Worm (Caenorhabditis elegans) whole organism, L4 larva: ENCODE measurements around the gene nlp-27.

Source experiments
- F37D6.2 ChIP-seq: sonication (generic microtip); optimal IDR thresholded peaks from 2 replicates; lab custom pipeline; 2016; ENCODE audit warnings: mild to moderate bottlenecking, missing genetic modification characterization, missing compliant biosample characterization
- F44E2.7 ChIP-seq: fragments of 200-800 bp; sonication (Bioruptor generic); IDR thresholded peaks from 2 replicates; pipeline ENCODE4 v2.1.2; 2022; ENCODE audit warnings: missing genetic modification characterization, missing compliant biosample characterization
- R02D3.7 ChIP-seq: fragments of 150-350 bp; sonication (generic microtip); optimal IDR thresholded peaks from 3 replicates; lab custom pipeline; 2014; ENCODE audit warnings: missing biosample characterization, missing genetic modification characterization
- T20F7.1 ChIP-seq: fragments of 200-800 bp; sonication (Bioruptor generic); optimal IDR thresholded peaks from 2 replicates; lab custom pipeline; 2018; ENCODE audit warnings: mild to moderate bottlenecking, missing genetic modification characterization, missing compliant biosample characterization
- T26A8.4 ChIP-seq: fragments of 200-800 bp; sonication (Bioruptor generic); IDR thresholded peaks from 2 replicates; pipeline ENCODE4 v1.3.6; 2022; ENCODE audit warnings: missing genetic modification characterization, missing compliant biosample characterization
- Y105C5A.15 ChIP-seq: fragments of 200-800 bp; sonication (Bioruptor generic); IDR thresholded peaks from 2 replicates; pipeline ENCODE4 v1.3.6; 2022; ENCODE audit warnings: missing genetic modification characterization, missing compliant biosample characterization
- Y75B8A.6 ChIP-seq: fragments of 200-800 bp; sonication (Bioruptor generic); IDR thresholded peaks from 2 replicates; pipeline ENCODE4 v1.3.6; 2022; ENCODE audit warnings: missing genetic modification reagents, missing genetic modification characterization, missing compliant biosample characterization
- ama-1 ChIP-seq: fragments of 150-350 bp; optimal IDR thresholded peaks from 2 replicates; lab custom pipeline; 2014; ENCODE audit warnings: inconsistent platforms, mixed read lengths
- arid-1 ChIP-seq: fragments of 200-800 bp; sonication (Bioruptor generic); conservative IDR thresholded peaks from 2 replicates; pipeline ENCODE4 v1.3.6; 2022; ENCODE audit warnings: missing genetic modification reagents, missing genetic modification characterization, missing compliant biosample characterization
- ceh-20 ChIP-seq: fragments of 200-800 bp; sonication (Bioruptor generic); IDR thresholded peaks from 2 replicates; pipeline ENCODE4 v1.3.6; 2022; ENCODE audit warnings: missing genetic modification reagents, missing genetic modification characterization, missing compliant biosample characterization
- ceh-28 ChIP-seq: fragments of 150-350 bp; optimal IDR thresholded peaks from 2 replicates; lab custom pipeline; 2014; ENCODE audit warnings: missing biosample characterization, missing genetic modification reagents, missing genetic modification characterization
- ceh-32 ChIP-seq: sonication (generic microtip); optimal IDR thresholded peaks from 2 replicates; lab custom pipeline; 2016; ENCODE audit warnings: mild to moderate bottlenecking, missing genetic modification characterization, missing compliant biosample characterization; ENCODE audit not compliant: poor library complexity
- ceh-44 ChIP-seq: fragments of 200-800 bp; sonication (Bioruptor generic); IDR thresholded peaks from 2 replicates; pipeline ENCODE4 v1.3.6; 2022; ENCODE audit warnings: missing genetic modification reagents, missing genetic modification characterization, missing compliant biosample characterization
- duxl-1 ChIP-seq: sonication (generic microtip); optimal IDR thresholded peaks from 2 replicates; lab custom pipeline; 2016; ENCODE audit warnings: mild to moderate bottlenecking, missing genetic modification characterization, moderate library complexity, missing compliant biosample characterization; ENCODE audit not compliant: poor library complexity
- dve-1 ChIP-seq: sonication (generic microtip); optimal IDR thresholded peaks from 2 replicates; lab custom pipeline; 2017; ENCODE audit warnings: antibody characterized with exemption, mild to moderate bottlenecking, missing genetic modification characterization, missing compliant biosample characterization; ENCODE audit not compliant: insufficient read depth
- egl-27 ChIP-seq: sonication (generic microtip); optimal IDR thresholded peaks from 3 replicates; lab custom pipeline; 2017; ENCODE audit warnings: missing biosample characterization, missing genetic modification reagents, missing genetic modification characterization
- fos-1 ChIP-seq: fragments of 150-350 bp; optimal IDR thresholded peaks from 2 replicates; lab custom pipeline; 2014; ENCODE audit warnings: missing biosample characterization, missing genetic modification characterization
- hif-1 ChIP-seq, 2 experiments: sonication (generic microtip); optimal IDR thresholded peaks; 2 replicates each; lab custom pipeline; 2016 to 2017; ENCODE audit warnings: missing compliant biosample characterization in 2 of 2, missing genetic modification characterization in 2 of 2, missing genetic modification reagents in 2 of 2, missing genotype in 2 of 2, mild to moderate bottlenecking in 1 of 2
- hlh-11 ChIP-seq: fragments of 200-800 bp; sonication (Bioruptor generic); optimal IDR thresholded peaks from 2 replicates; lab custom pipeline; 2018; ENCODE audit warnings: mild to moderate bottlenecking, missing genetic modification characterization, missing compliant biosample characterization
- hlh-30 ChIP-seq: sonication (generic microtip); optimal IDR thresholded peaks from 2 replicates; lab custom pipeline; 2017; ENCODE audit warnings: antibody characterized with exemption, mild to moderate bottlenecking, missing genetic modification characterization, missing compliant biosample characterization; ENCODE audit not compliant: insufficient read depth
- jun-1 ChIP-seq: fragments of 150-350 bp; optimal IDR thresholded peaks from 2 replicates; lab custom pipeline; 2014; ENCODE audit warnings: missing biosample characterization, missing genetic modification reagents, missing genetic modification characterization
- lim-7 ChIP-seq: fragments of 200-800 bp; sonication (Bioruptor generic); IDR thresholded peaks from 2 replicates; pipeline ENCODE4 v1.3.6; 2022; ENCODE audit warnings: missing genetic modification characterization, missing compliant biosample characterization
- lin-1 ChIP-seq: fragments of 200-800 bp; sonication (Bioruptor generic); IDR thresholded peaks from 2 replicates; pipeline ENCODE4 v1.3.6; 2022; ENCODE audit warnings: missing genetic modification reagents, missing genetic modification characterization, missing compliant biosample characterization
- lin-15B ChIP-seq: fragments of 150-350 bp; sonication (generic microtip); optimal IDR thresholded peaks from 3 replicates; lab custom pipeline; 2014; ENCODE audit warnings: missing biosample characterization, missing genetic modification characterization
- lin-38 ChIP-seq: fragments of 200-800 bp; sonication (Bioruptor generic); IDR thresholded peaks from 2 replicates; pipeline ENCODE4 v1.3.6; 2022; ENCODE audit warnings: missing genetic modification reagents, missing genetic modification characterization, missing compliant biosample characterization
- lin-39 ChIP-seq: fragments of 150-350 bp; optimal IDR thresholded peaks from 2 replicates; lab custom pipeline; 2014; ENCODE audit warnings: missing biosample characterization, missing genetic modification reagents, missing genetic modification characterization
- lir-3 ChIP-seq: sonication (generic microtip); optimal IDR thresholded peaks from 2 replicates; lab custom pipeline; 2016; ENCODE audit warnings: mild to moderate bottlenecking, missing genetic modification characterization, missing compliant biosample characterization
- mdl-1 ChIP-seq, 2 experiments: fragments of 150-350 bp in 1 of 2; sonication (generic microtip) in 1 of 2; optimal IDR thresholded peaks; 2 replicates each; lab custom pipeline; 2014 to 2017; ENCODE audit warnings: missing biosample characterization in 2 of 2, missing genetic modification characterization in 2 of 2
- mdt-29 ChIP-seq: fragments of 200-800 bp; sonication (Bioruptor generic); IDR thresholded peaks from 2 replicates; pipeline ENCODE4 v1.3.6; 2022; ENCODE audit warnings: missing genetic modification reagents, missing genetic modification characterization, missing compliant biosample characterization
- mxl-2 ChIP-seq: fragments of 200-800 bp; sonication (Bioruptor generic); conservative IDR thresholded peaks from 2 replicates; pipeline ENCODE4 v1.3.6; 2022; ENCODE audit warnings: missing genetic modification reagents, missing genetic modification characterization, missing compliant biosample characterization
- mxl-3 ChIP-seq: fragments of 200-800 bp; sonication (Bioruptor generic); optimal IDR thresholded peaks from 2 replicates; lab custom pipeline; 2018; ENCODE audit warnings: mild to moderate bottlenecking, missing genetic modification characterization, missing compliant biosample characterization
- nhr-102 ChIP-seq: sonication (generic microtip); optimal IDR thresholded peaks from 2 replicates; lab custom pipeline; 2016; ENCODE audit warnings: mild to moderate bottlenecking, missing genetic modification characterization, moderate library complexity, missing compliant biosample characterization
- nhr-11 ChIP-seq: fragments of 150-350 bp; optimal IDR thresholded peaks from 2 replicates; lab custom pipeline; 2014; ENCODE audit warnings: missing biosample characterization, missing genetic modification characterization
- nhr-28 ChIP-seq: fragments of 150-350 bp; optimal IDR thresholded peaks from 2 replicates; lab custom pipeline; 2014; ENCODE audit warnings: missing biosample characterization, missing genetic modification characterization
- nhr-41 ChIP-seq: fragments of 200-800 bp; sonication (Bioruptor generic); IDR thresholded peaks from 2 replicates; pipeline ENCODE4 v1.3.6; 2022; ENCODE audit warnings: missing genetic modification reagents, missing genetic modification characterization, missing compliant biosample characterization
- nhr-6 ChIP-seq: fragments of 150-350 bp; optimal IDR thresholded peaks from 2 replicates; lab custom pipeline; 2014; ENCODE audit warnings: missing biosample characterization, missing genetic modification characterization
- nhr-76 ChIP-seq: fragments of 150-350 bp; optimal IDR thresholded peaks from 2 replicates; lab custom pipeline; 2014; ENCODE audit warnings: missing biosample characterization, missing genetic modification characterization
- nhr-77 ChIP-seq: fragments of 150-350 bp; optimal IDR thresholded peaks from 2 replicates; lab custom pipeline; 2014; ENCODE audit warnings: missing biosample characterization, missing genetic modification characterization
- php-3 ChIP-seq: fragments of 200-800 bp; sonication (Bioruptor generic); IDR thresholded peaks from 2 replicates; pipeline ENCODE4 v1.3.6; 2022; ENCODE audit warnings: missing genetic modification reagents, missing genetic modification characterization, missing compliant biosample characterization
- rbr-2 ChIP-seq: sonication (generic microtip); optimal IDR thresholded peaks from 2 replicates; lab custom pipeline; 2016; ENCODE audit warnings: missing genotype, missing genetic modification characterization, missing compliant biosample characterization
- set-16 ChIP-seq: fragments of 200-800 bp; sonication (Bioruptor generic); IDR thresholded peaks from 2 replicates; pipeline ENCODE4 v1.3.6; 2022; ENCODE audit warnings: missing genetic modification reagents, missing genetic modification characterization, missing compliant biosample characterization
- skn-1 ChIP-seq: fragments of 150-350 bp; optimal IDR thresholded peaks from 2 replicates; lab custom pipeline; 2014; ENCODE audit warnings: missing biosample characterization, missing genetic modification characterization
- spr-1 ChIP-seq: sonication (generic microtip); optimal IDR thresholded peaks from 2 replicates; lab custom pipeline; 2016; ENCODE audit warnings: mild to moderate bottlenecking, missing genetic modification characterization, missing compliant biosample characterization
- spr-3 ChIP-seq: fragments of 200-800 bp; sonication (Bioruptor generic); optimal IDR thresholded peaks from 2 replicates; lab custom pipeline; 2018; ENCODE audit warnings: mild to moderate bottlenecking, missing genetic modification characterization, missing compliant biosample characterization
- tag-97 ChIP-seq: fragments of 200-800 bp; sonication (Bioruptor generic); IDR thresholded peaks from 2 replicates; pipeline ENCODE4 v1.3.6; 2022; ENCODE audit warnings: missing genetic modification characterization, missing compliant biosample characterization
- tra-1 ChIP-seq: fragments of 200-800 bp; sonication (Bioruptor generic); IDR thresholded peaks from 2 replicates; pipeline ENCODE4 v1.3.6; 2022; ENCODE audit warnings: missing genetic modification reagents, missing genetic modification characterization, missing compliant biosample characterization
- unc-39 ChIP-seq: sonication (generic microtip); optimal IDR thresholded peaks from 2 replicates; lab custom pipeline; 2017; ENCODE audit warnings: missing biosample characterization, missing genetic modification characterization
- unc-62 ChIP-seq, 3 experiments: fragments of 150-350 bp in 1 of 3; sonication (generic microtip); optimal IDR thresholded peaks in 2 of 3; peaks in 1 of 3; 1 replicate in 1 of 3; 2 replicates in 2 of 3; lab custom pipeline; 2014 to 2017; ENCODE audit warnings: missing biosample characterization in 3 of 3, missing genetic modification characterization in 3 of 3, missing genetic modification reagents in 3 of 3, missing genotype in 1 of 3
- vab-7 ChIP-seq: fragments of 200-800 bp; sonication (Bioruptor generic); IDR thresholded peaks from 2 replicates; pipeline ENCODE4 v1.3.6; 2022; ENCODE audit warnings: missing genetic modification reagents, missing genetic modification characterization, missing compliant biosample characterization
- zfp-3 ChIP-seq: fragments of 200-800 bp; sonication (Bioruptor generic); conservative IDR thresholded peaks from 2 replicates; pipeline ENCODE4 v1.3.6; 2022; ENCODE audit warnings: missing genetic modification reagents, missing genetic modification characterization, missing compliant biosample characterization
- zip-11 ChIP-seq: fragments of 200-800 bp; sonication (Bioruptor generic); IDR thresholded peaks from 2 replicates; pipeline ENCODE4 v1.3.6; 2022; ENCODE audit warnings: missing genetic modification characterization, missing compliant biosample characterization
- zip-2 ChIP-seq: fragments of 150-350 bp; optimal IDR thresholded peaks from 2 replicates; lab custom pipeline; 2014; ENCODE audit warnings: missing biosample characterization, missing genetic modification characterization

Gene nlp-27

DNA sequence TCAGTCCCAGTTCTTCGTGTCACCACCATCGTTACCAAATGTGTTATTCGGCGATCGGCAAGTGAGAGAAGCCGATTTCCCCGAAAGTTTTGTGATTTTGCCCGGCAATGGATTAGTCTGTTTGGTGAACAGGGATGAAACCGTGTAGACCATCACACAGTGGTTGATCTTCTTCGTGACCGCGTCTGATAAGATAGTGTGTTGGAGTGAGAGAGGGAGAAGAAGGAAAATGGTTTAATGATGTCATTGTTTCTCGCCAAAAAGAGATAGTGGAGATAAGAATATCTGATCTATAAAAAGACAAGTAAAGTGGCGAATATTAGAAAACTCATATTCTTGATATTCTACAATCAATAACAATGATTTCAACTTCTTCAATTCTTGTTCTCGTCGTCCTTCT lies 9.4 kb upstream of the nlp-27 start, which contains the start of gene nlp-31:
TSS of gene nlp-31 (plus strand) at position 237 of the 400 bp plus-strand sequence.
- no peak for TF ChIP-seq fos-1 (tag; lab: Kevin White, UChicago)
- TF ChIP-seq skn-1 (tag; lab: Kevin White, UChicago), result no peak
- no peak for TF ChIP-seq nhr-6 (tag; lab: Kevin White, UChicago)
- no peak for TF ChIP-seq mdt-29 (GFP tag; lab: Robert Waterston, UW)
- TF ChIP-seq nhr-11 (tag; lab: Kevin White, UChicago), result peak; percentile 15
- 0 out of 2 replicates have a peak, but pooled peaks have one; percentile 14 for TF ChIP-seq ceh-20 (GFP tag; lab: Robert Waterston, UW)
- no peak for TF ChIP-seq lin-1
- no peak for TF ChIP-seq T20F7.1
- TF ChIP-seq Y105C5A.15 (GFP tag; lab: Robert Waterston, UW), result no peak
- TF ChIP-seq lin-39, result no peak
- no peak for TF ChIP-seq ceh-44 (GFP tag; lab: Robert Waterston, UW)
- peak; percentile 74 for TF ChIP-seq nhr-28 (tag; lab: Kevin White, UChicago)
- TF ChIP-seq mxl-3, result peak; percentile 68
- no peak for TF ChIP-seq arid-1 (GFP tag; lab: Robert Waterston, UW)
- TF ChIP-seq F37D6.2 (tag; lab: Kevin White, UChicago), result no peak
- TF ChIP-seq vab-7 (GFP tag; lab: Robert Waterston, UW), result no peak
- no peak for TF ChIP-seq ceh-32 (tag; lab: Kevin White, UChicago)
- no peak for TF ChIP-seq tag-97 (GFP tag; lab: Robert Waterston, UW)
- peak; percentile 29 for TF ChIP-seq nhr-102 (tag; lab: Kevin White, UChicago)
- TF ChIP-seq egl-27 (tag; lab: Kevin White, UChicago), result no peak
- TF ChIP-seq hif-1 (tag; optimal IDR thresholded peaks at IDR 0.05; lab: Kevin White, UChicago), result no peak
- no peak for TF ChIP-seq spr-3 (GFP tag; lab: Kevin White, UChicago)
- peak in 1 of 2 experiments; percentile 75 for TF ChIP-seq mdl-1 (tag; optimal IDR thresholded peaks at IDR 0.05; lab: Kevin White, UChicago)
- no peak for TF ChIP-seq Y75B8A.6 (GFP tag; lab: Robert Waterston, UW)
- TF ChIP-seq hlh-11, result peak; percentile 79
- no peak for TF ChIP-seq nhr-77 (tag; lab: Kevin White, UChicago)
- no peak for TF ChIP-seq spr-1 (tag; lab: Kevin White, UChicago)
- TF ChIP-seq php-3 (GFP tag; lab: Robert Waterston, UW), result no peak
- no peak for TF ChIP-seq zip-2
- no peak for TF ChIP-seq tra-1 (GFP tag; lab: Robert Waterston, UW)
- TF ChIP-seq dve-1 (tag; lab: Kevin White, UChicago), result no peak
- TF ChIP-seq unc-39, result no peak
- no peak for TF ChIP-seq F44E2.7 (GFP tag; lab: Robert Waterston, UW)
- TF ChIP-seq hlh-30 (tag; lab: Kevin White, UChicago), result peak; percentile 30
- no peak for TF ChIP-seq lim-7 (GFP tag; lab: Robert Waterston, UW)
- no peak for TF ChIP-seq lin-38 (GFP tag; lab: Robert Waterston, UW)
- no peak for TF ChIP-seq set-16 (GFP tag; lab: Robert Waterston, UW)
- TF ChIP-seq nhr-41, result no peak
- no peak for TF ChIP-seq zip-11 (GFP tag; lab: Robert Waterston, UW)
- TF ChIP-seq duxl-1 (tag; lab: Kevin White, UChicago), result no peak
- no peak for TF ChIP-seq T26A8.4
- peak in 1 of 2 experiments; percentile 63 for TF ChIP-seq unc-62 (GFP tag; optimal IDR thresholded peaks at IDR 0.05 in 1 of 2; lab: Kevin White, UChicago)
- no peak for TF ChIP-seq unc-62 (tag; optimal IDR thresholded peaks at IDR 0.05; lab: Kevin White, UChicago)
- TF ChIP-seq jun-1 (tag; lab: Kevin White, UChicago), result no peak
- no peak for TF ChIP-seq ceh-28
- TF ChIP-seq zfp-3 (GFP tag; lab: Robert Waterston, UW), result no peak
- TF ChIP-seq lir-3 (tag; lab: Kevin White, UChicago), result no peak
- no peak for TF ChIP-seq R02D3.7 (tag; lab: Kevin White, UChicago)
- TF ChIP-seq nhr-76 (tag; lab: Kevin White, UChicago), result no peak
- no peak for TF ChIP-seq mxl-2 (GFP tag; lab: Robert Waterston, UW)
- TF ChIP-seq ama-1, result no peak
- TF ChIP-seq rbr-2 (tag; lab: Kevin White, UChicago), result no peak
- no peak for TF ChIP-seq lin-15B (tag; lab: Kevin White, UChicago)
